Worm (Caenorhabditis elegans) whole organism, late embryonic: Measurements from ENCODE around the gene srh-149.

Experiments
- ama-1 ChIP-seq: fragments of 150-350 bp; optimal IDR thresholded peaks from 2 replicates; lab custom pipeline; 2014
- pqm-1 ChIP-seq: sonication (generic microtip); optimal IDR thresholded peaks from 2 replicates; lab custom pipeline; 2016; ENCODE audit warnings: missing genetic modification characterization, missing compliant biosample characterization

- TF ChIP-seq pqm-1 (no peak), ama-1 (lab: Kevin White, UChicago) (no peak)
Measured at ce11 chrV:15870356-15870755, 29.4 kb upstream of the srh-149 start, which contains the start of gene str-57.
